Worm (Caenorhabditis elegans): ENCODE results near the gene grl-12.

Gene grl-12

DNA sequence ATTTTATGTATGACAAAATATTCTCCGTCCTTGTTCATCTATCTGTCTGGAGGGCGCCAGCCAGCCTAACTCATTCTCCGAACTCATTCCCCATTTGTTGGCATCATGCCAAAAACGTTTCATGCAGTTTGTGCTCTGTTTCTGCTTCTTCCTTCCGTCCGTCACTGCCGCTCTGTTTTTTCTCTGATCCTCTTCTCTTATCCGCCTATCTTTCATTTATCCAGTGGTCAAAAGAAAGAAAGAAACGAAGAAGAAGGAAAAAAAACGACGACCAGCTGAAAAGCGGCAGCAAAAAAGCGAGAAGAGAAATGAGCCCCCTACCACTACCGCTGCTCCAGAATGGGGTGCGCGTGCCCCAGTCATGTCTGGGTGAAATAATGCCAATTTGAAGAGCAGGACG is 26.2 kb upstream of the grl-12 start (continued):
- peak; percentile 10 for TF ChIP-seq mes-2 (tag; optimal IDR thresholded peaks at IDR 0.05; ENCODE audit: poor library complexity, severe bottlenecking)
- TF ChIP-seq T20F7.1 (GFP tag; optimal IDR thresholded peaks at IDR 0.05): no peak
- TF ChIP-seq php-3 (GFP tag; IDR thresholded peaks at IDR 0.05): no peak
- TF ChIP-seq zfp-3 (GFP tag; conservative IDR thresholded peaks at IDR 0.05): no peak
- no peak for TF ChIP-seq ama-1 (optimal IDR thresholded peaks at IDR 0.05)
- TF ChIP-seq nhr-48 (tag; optimal IDR thresholded peaks at IDR 0.05): peak; percentile 10
- TF ChIP-seq dpl-1 (GFP tag; optimal IDR thresholded peaks at IDR 0.05): no peak
- TF ChIP-seq lsy-2 (tag; optimal IDR thresholded peaks at IDR 0.05): peak in 1 of 2 experiments; percentile 28

DNA sequence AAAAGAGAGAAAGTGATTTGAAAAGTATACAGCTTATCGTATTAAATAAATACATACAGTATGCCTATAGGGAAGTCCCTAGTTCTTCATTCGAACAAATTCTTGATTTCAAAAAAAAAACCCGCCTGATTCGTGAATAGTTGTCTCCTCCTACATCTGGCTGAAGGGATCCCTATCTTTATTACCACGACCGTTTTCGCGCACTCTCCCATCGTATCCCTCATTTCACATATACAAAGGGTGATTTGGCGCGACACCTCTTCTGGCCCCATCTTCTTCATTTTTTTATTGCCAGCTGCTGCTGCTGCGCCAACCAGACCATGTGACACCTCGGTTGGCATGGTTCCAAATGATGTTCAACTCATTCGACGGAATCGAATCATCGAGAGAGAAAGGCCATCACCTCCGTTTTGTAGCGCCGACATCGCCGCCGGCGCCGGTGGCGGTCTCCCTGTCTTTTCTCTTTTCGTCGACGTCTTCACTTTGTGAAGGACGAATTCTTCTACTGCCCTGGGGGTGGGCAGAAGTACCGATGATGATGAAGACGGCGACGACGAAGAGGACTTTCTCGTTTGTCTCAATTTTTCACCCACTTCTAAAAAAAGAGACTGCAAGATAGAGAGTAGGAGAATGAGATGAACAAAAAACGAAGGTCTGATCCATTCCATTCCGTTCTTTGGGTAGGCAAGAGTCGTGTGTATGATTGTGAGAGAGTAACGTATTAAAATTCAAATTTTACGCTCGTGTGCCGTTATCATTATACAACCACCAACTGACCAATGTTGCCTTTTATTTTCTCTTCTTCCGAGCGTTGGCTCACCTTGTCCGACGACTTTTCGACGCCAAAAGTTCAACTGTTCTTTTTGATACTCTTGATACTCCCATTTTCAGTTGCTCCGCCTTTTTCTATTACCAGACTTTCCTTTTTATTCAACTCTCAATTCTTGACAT is 25.5 kb upstream of the grl-12 start:
- TF ChIP-seq mdl-1 (tag; optimal IDR thresholded peaks at IDR 0.05) (peak in 1 of 2 experiments; percentile 14), dmd-6 (GFP tag; IDR thresholded peaks at IDR 0.05) (peak; percentile 46), ceh-82 (tag; optimal IDR thresholded peaks at IDR 0.05) (no peak), egl-27 (tag; optimal IDR thresholded peaks at IDR 0.05) (no peak), pqm-1 (tag; optimal IDR thresholded peaks at IDR 0.05) (peak; percentile 81), nhr-11 (tag; optimal IDR thresholded peaks at IDR 0.05) (peak; percentile 21), hlh-11 (tag; optimal IDR thresholded peaks at IDR 0.05) (peak; percentile 69), mxl-3 (GFP tag; optimal IDR thresholded peaks at IDR 0.05) (peak; percentile 60), set-16 (GFP tag; IDR thresholded peaks at IDR 0.05) (peak; percentile 74), aha-1 (tag) (peak; percentile 51), tra-1 (GFP tag; IDR thresholded peaks at IDR 0.05) (peak; percentile 61), saeg-2 (GFP tag; IDR thresholded peaks at IDR 0.05) (0 out of 2 replicates have a peak, but pooled peaks have one; percentile 25), mep-1 (tag; optimal IDR thresholded peaks at IDR 0.05) (peak; percentile 53), nhr-25 (tag; optimal IDR thresholded peaks at IDR 0.05; ENCODE audit: borderline replicate concordance, insufficient read depth) (peak; percentile 61), madf-9 (GFP tag; conservative IDR thresholded peaks at IDR 0.05) (no peak), hlh-30 (tag; optimal IDR thresholded peaks at IDR 0.05; ENCODE audit: insufficient read depth) (peak; percentile 49), nhr-42 (GFP tag; IDR thresholded peaks at IDR 0.05) (no peak), rbr-2 (tag; optimal IDR thresholded peaks at IDR 0.05) (peak; percentile 24), unc-62 (GFP tag; optimal IDR thresholded peaks at IDR 0.05 in 1 of 2) (peak in 1 of 2 experiments; percentile 70), unc-62 (tag; optimal IDR thresholded peaks at IDR 0.05) (no peak), lin-29 (GFP tag; IDR thresholded peaks at IDR 0.05) (no peak), lsy-2 (tag; optimal IDR thresholded peaks at IDR 0.05) (peak in 1 of 2 experiments; percentile 17)

DNA sequence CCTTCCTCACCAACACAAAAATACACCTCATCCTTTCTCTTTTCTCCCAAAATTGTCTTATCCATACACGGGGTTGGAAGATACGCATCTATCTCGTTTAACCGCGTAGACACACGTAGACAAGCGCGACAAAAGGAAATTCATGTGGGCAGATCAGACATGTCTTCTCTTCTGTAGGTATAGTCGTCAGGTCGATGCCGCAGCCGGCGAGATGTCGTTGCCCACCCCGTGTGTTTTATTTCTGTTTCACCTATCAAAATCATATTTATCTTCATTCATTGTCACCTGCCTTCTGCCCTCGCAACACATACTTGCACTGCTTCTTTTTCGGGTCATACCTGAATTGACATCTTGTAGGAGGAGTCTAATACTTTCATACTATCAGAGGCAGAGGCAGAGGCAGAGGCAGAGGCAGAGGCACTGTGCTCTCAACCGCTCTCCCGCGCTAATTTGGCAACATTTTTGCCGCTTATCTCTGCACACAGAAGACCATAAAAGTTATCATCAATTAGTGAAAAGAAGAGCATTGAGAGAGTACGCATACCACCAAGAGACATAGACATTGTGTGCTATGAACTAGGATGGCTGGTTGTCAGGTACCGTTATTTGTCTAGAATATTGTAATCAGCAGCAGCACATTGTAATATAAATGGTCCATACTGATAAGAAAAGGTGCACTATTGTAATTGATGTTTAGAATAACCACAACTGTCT is 24.6 kb upstream of the grl-12 start:
- TF ChIP-seq nhr-25 (tag; optimal IDR thresholded peaks at IDR 0.05; ENCODE audit: borderline replicate concordance, insufficient read depth) (peak; percentile 36), php-3 (GFP tag; IDR thresholded peaks at IDR 0.05) (peak; percentile 95), spr-3 (GFP tag; optimal IDR thresholded peaks at IDR 0.05) (no peak), lim-7 (GFP tag; IDR thresholded peaks at IDR 0.05) (no peak), vab-7 (GFP tag; IDR thresholded peaks at IDR 0.05) (no peak), unc-130 (GFP tag; optimal IDR thresholded peaks at IDR 0.05) (no peak), T20F7.1 (GFP tag; optimal IDR thresholded peaks at IDR 0.05) (no peak), dve-1 (tag; optimal IDR thresholded peaks at IDR 0.05; ENCODE audit: insufficient read depth) (peak; percentile 82), Y105C5A.15 (GFP tag; IDR thresholded peaks at IDR 0.05) (no peak), nhr-10 (tag; optimal IDR thresholded peaks at IDR 0.05) (no peak), daf-19 (GFP tag; conservative IDR thresholded peaks at IDR 0.05) (no peak), nhr-41 (GFP tag; IDR thresholded peaks at IDR 0.05) (peak; percentile 69), lin-15B (tag; optimal IDR thresholded peaks at IDR 0.05) (no peak), nhr-28 (tag; optimal IDR thresholded peaks at IDR 0.05) (peak; percentile 32), pqm-1 (tag; optimal IDR thresholded peaks at IDR 0.05) (peak; percentile 85), lin-13 (GFP tag; optimal IDR thresholded peaks at IDR 0.05) (no peak), ctbp-1 (GFP tag; IDR thresholded peaks at IDR 0.05) (no peak), ZK337.2 (GFP tag; IDR thresholded peaks at IDR 0.05) (no peak), dpl-1 (GFP tag; optimal IDR thresholded peaks at IDR 0.05) (no peak), tra-1 (GFP tag; IDR thresholded peaks at IDR 0.05) (peak; percentile 76), hif-1 (tag; optimal IDR thresholded peaks at IDR 0.05) (no peak), fkh-10 (GFP tag; optimal IDR thresholded peaks at IDR 0.05) (no peak)
